Worm (Caenorhabditis elegans): ENCODE data around the gene F48G7.8.

DNA sequence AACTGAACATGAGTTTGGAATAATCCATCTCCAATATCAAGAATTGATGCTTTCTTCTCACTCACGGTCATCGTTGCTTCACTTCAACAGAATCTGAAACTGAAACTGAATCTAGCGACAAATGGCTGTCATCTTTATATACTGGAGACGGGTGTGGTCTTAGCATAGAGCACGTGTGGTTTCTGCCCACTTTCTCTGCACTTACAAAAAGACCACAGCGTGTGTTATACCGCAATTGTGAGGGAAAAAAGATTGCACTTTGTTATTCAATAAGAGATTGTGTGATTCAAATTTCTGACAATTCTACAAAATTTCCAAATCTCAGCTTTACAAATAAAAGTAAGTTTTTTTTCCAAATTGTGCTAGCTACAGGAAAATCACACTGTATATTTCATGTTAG is 18.6 kb upstream of the F48G7.8 start, which contains the start of gene F48G7.12:
- TF ChIP-seq flt-1 (GFP tag; IDR thresholded peaks at IDR 0.05) (no peak), med-1 (GFP tag; optimal IDR thresholded peaks at IDR 0.05; ENCODE audit: insufficient read depth) (no peak), ref-1 (GFP tag; conservative IDR thresholded peaks at IDR 0.05) (no peak), cog-1 (tag; optimal IDR thresholded peaks at IDR 0.05) (no peak)
